Worm (Caenorhabditis elegans) whole organism, L4 larva: ENCODE data around the gene srh-293.

Experiments used
- D1046.2 ChIP-seq: fragments of 200-800 bp; sonication (Bioruptor generic); IDR thresholded peaks from 2 replicates; pipeline ENCODE4 v1.3.6; 2022; ENCODE audit warnings: missing genetic modification characterization, missing compliant biosample characterization
- F10B5.3 ChIP-seq: sonication (generic microtip); optimal IDR thresholded peaks from 2 replicates; lab custom pipeline; 2016; ENCODE audit warnings: mild to moderate bottlenecking, missing genetic modification characterization, missing compliant biosample characterization
- F26F4.8 ChIP-seq: fragments of 200-800 bp; sonication (Bioruptor generic); conservative IDR thresholded peaks from 2 replicates; pipeline ENCODE4 v1.3.6; 2022; ENCODE audit warnings: missing genetic modification characterization, missing compliant biosample characterization
- F37D6.2 ChIP-seq: sonication (generic microtip); optimal IDR thresholded peaks from 2 replicates; lab custom pipeline; 2016; ENCODE audit warnings: mild to moderate bottlenecking, missing genetic modification characterization, missing compliant biosample characterization
- T26A8.4 ChIP-seq: fragments of 200-800 bp; sonication (Bioruptor generic); IDR thresholded peaks from 2 replicates; pipeline ENCODE4 v1.3.6; 2022; ENCODE audit warnings: missing genetic modification characterization, missing compliant biosample characterization
- Y75B8A.6 ChIP-seq: fragments of 200-800 bp; sonication (Bioruptor generic); IDR thresholded peaks from 2 replicates; pipeline ENCODE4 v1.3.6; 2022; ENCODE audit warnings: missing genetic modification reagents, missing genetic modification characterization, missing compliant biosample characterization
- ama-1 ChIP-seq: fragments of 150-350 bp; optimal IDR thresholded peaks from 2 replicates; lab custom pipeline; 2014; ENCODE audit warnings: inconsistent platforms, mixed read lengths
- arid-1 ChIP-seq: fragments of 200-800 bp; sonication (Bioruptor generic); conservative IDR thresholded peaks from 2 replicates; pipeline ENCODE4 v1.3.6; 2022; ENCODE audit warnings: missing genetic modification reagents, missing genetic modification characterization, missing compliant biosample characterization
- ceh-44 ChIP-seq: fragments of 200-800 bp; sonication (Bioruptor generic); IDR thresholded peaks from 2 replicates; pipeline ENCODE4 v1.3.6; 2022; ENCODE audit warnings: missing genetic modification reagents, missing genetic modification characterization, missing compliant biosample characterization
- cey-2 ChIP-seq: sonication (generic microtip); optimal IDR thresholded peaks from 3 replicates; lab custom pipeline; 2017; ENCODE audit warnings: missing genetic modification characterization, mild to moderate bottlenecking, missing compliant biosample characterization, antibody characterized with exemption, borderline replicate concordance; ENCODE audit not compliant: insufficient read depth
- daf-19 ChIP-seq: fragments of 200-800 bp; sonication (Bioruptor generic); conservative IDR thresholded peaks from 2 replicates; pipeline ENCODE4 v1.3.6; 2022; ENCODE audit warnings: missing genetic modification characterization, missing compliant biosample characterization
- dmd-6 ChIP-seq: fragments of 200-800 bp; sonication (Bioruptor generic); IDR thresholded peaks from 2 replicates; pipeline ENCODE4 v1.3.6; 2022; ENCODE audit warnings: missing genetic modification reagents, missing genetic modification characterization, missing compliant biosample characterization
- dmd-8 ChIP-seq: fragments of 200-800 bp; sonication (Bioruptor generic); IDR thresholded peaks from 2 replicates; pipeline ENCODE4 v1.3.6; 2022; ENCODE audit warnings: missing genetic modification characterization, missing compliant biosample characterization
- dmd-9 ChIP-seq: fragments of 200-800 bp; sonication (Bioruptor generic); IDR thresholded peaks from 2 replicates; pipeline ENCODE4 v1.3.6; 2022; ENCODE audit warnings: missing genetic modification reagents, missing genetic modification characterization, missing compliant biosample characterization
- dpl-1 ChIP-seq: fragments of 150-350 bp; optimal IDR thresholded peaks from 2 replicates; lab custom pipeline; 2014; ENCODE audit warnings: missing biosample characterization, missing genetic modification reagents, missing genetic modification characterization
- dve-1 ChIP-seq: sonication (generic microtip); optimal IDR thresholded peaks from 2 replicates; lab custom pipeline; 2017; ENCODE audit warnings: antibody characterized with exemption, mild to moderate bottlenecking, missing genetic modification characterization, missing compliant biosample characterization; ENCODE audit not compliant: insufficient read depth
- egl-27 ChIP-seq: sonication (generic microtip); optimal IDR thresholded peaks from 3 replicates; lab custom pipeline; 2017; ENCODE audit warnings: missing biosample characterization, missing genetic modification reagents, missing genetic modification characterization
- madf-9 ChIP-seq: fragments of 200-800 bp; sonication (Bioruptor generic); conservative IDR thresholded peaks from 2 replicates; pipeline ENCODE4 v1.3.6; 2022; ENCODE audit warnings: missing genetic modification reagents, missing genetic modification characterization, missing compliant biosample characterization
- mdl-1 ChIP-seq, 2 experiments: fragments of 150-350 bp in 1 of 2; sonication (generic microtip) in 1 of 2; optimal IDR thresholded peaks; 2 replicates each; lab custom pipeline; 2014 to 2017; ENCODE audit warnings: missing biosample characterization in 2 of 2, missing genetic modification characterization in 2 of 2
- mep-1 ChIP-seq: fragments of 150-350 bp; sonication (generic microtip); optimal IDR thresholded peaks from 3 replicates; lab custom pipeline; 2014; ENCODE audit warnings: missing biosample characterization, missing genetic modification characterization
- nhr-11 ChIP-seq: fragments of 150-350 bp; optimal IDR thresholded peaks from 2 replicates; lab custom pipeline; 2014; ENCODE audit warnings: missing biosample characterization, missing genetic modification characterization
- nhr-111 ChIP-seq: fragments of 200-800 bp; sonication (Bioruptor generic); optimal IDR thresholded peaks from 2 replicates; lab custom pipeline; 2018; ENCODE audit warnings: mild to moderate bottlenecking, missing genetic modification characterization, missing compliant biosample characterization
- pqm-1 ChIP-seq: sonication (generic microtip); optimal IDR thresholded peaks from 2 replicates; lab custom pipeline; 2017; ENCODE audit warnings: missing biosample characterization, missing genetic modification characterization
- set-16 ChIP-seq: fragments of 200-800 bp; sonication (Bioruptor generic); IDR thresholded peaks from 2 replicates; pipeline ENCODE4 v1.3.6; 2022; ENCODE audit warnings: missing genetic modification reagents, missing genetic modification characterization, missing compliant biosample characterization
- snpc-1.2 ChIP-seq: fragments of 200-800 bp; sonication (Bioruptor generic); IDR thresholded peaks from 2 replicates; pipeline ENCODE4 v1.3.6; 2022; ENCODE audit warnings: missing genetic modification reagents, missing genetic modification characterization, missing compliant biosample characterization
- spr-1 ChIP-seq: sonication (generic microtip); optimal IDR thresholded peaks from 2 replicates; lab custom pipeline; 2016; ENCODE audit warnings: mild to moderate bottlenecking, missing genetic modification characterization, missing compliant biosample characterization
- spr-3 ChIP-seq: fragments of 200-800 bp; sonication (Bioruptor generic); optimal IDR thresholded peaks from 2 replicates; lab custom pipeline; 2018; ENCODE audit warnings: mild to moderate bottlenecking, missing genetic modification characterization, missing compliant biosample characterization
- unc-62 ChIP-seq, 3 experiments: fragments of 150-350 bp in 1 of 3; sonication (generic microtip); optimal IDR thresholded peaks in 2 of 3; peaks in 1 of 3; 1 replicate in 1 of 3; 2 replicates in 2 of 3; lab custom pipeline; 2014 to 2017; ENCODE audit warnings: missing biosample characterization in 3 of 3, missing genetic modification characterization in 3 of 3, missing genetic modification reagents in 3 of 3, missing genotype in 1 of 3
- vab-7 ChIP-seq: fragments of 200-800 bp; sonication (Bioruptor generic); IDR thresholded peaks from 2 replicates; pipeline ENCODE4 v1.3.6; 2022; ENCODE audit warnings: missing genetic modification reagents, missing genetic modification characterization, missing compliant biosample characterization
- zag-1 ChIP-seq: fragments of 150-350 bp; optimal IDR thresholded peaks from 2 replicates; lab custom pipeline; 2014; ENCODE audit warnings: missing biosample characterization, missing genetic modification characterization
- zfp-3 ChIP-seq: fragments of 200-800 bp; sonication (Bioruptor generic); conservative IDR thresholded peaks from 2 replicates; pipeline ENCODE4 v1.3.6; 2022; ENCODE audit warnings: missing genetic modification reagents, missing genetic modification characterization, missing compliant biosample characterization
- ztf-11 ChIP-seq: fragments of 150-350 bp; optimal IDR thresholded peaks from 2 replicates; lab custom pipeline; 2014; ENCODE audit warnings: missing biosample characterization, missing genetic modification characterization
- ztf-7 ChIP-seq: fragments of 150-350 bp; optimal IDR thresholded peaks from 2 replicates; lab custom pipeline; 2014; ENCODE audit warnings: missing biosample characterization, missing genetic modification characterization

Gene srh-293

ce11 chrV:15911848-15912247 lies 45.9 kb downstream of the srh-293 start, which contains the start of gene F35E8.6:
Gene F35E8.6 (plus strand): TSS chrV:15912148.
- no peak for TF ChIP-seq vab-7
- TF ChIP-seq zfp-3 (GFP tag; lab: Robert Waterston, UW), result no peak
- TF ChIP-seq cey-2 (tag; lab: Kevin White, UChicago), result no peak
- TF ChIP-seq dve-1 (tag; lab: Kevin White, UChicago), result no peak
- no peak for TF ChIP-seq daf-19
- no peak for TF ChIP-seq Y75B8A.6 (GFP tag; lab: Robert Waterston, UW)
- TF ChIP-seq mdl-1 (tag; optimal IDR thresholded peaks at IDR 0.05; lab: Kevin White, UChicago), result no peak
- no peak for TF ChIP-seq mep-1 (tag; lab: Kevin White, UChicago)
- no peak for TF ChIP-seq madf-9 (GFP tag; lab: Robert Waterston, UW)

ce11 chrV:15912677-15913076 lies 46.7 kb downstream of the srh-293 start:
- TF ChIP-seq ceh-44 (GFP tag; lab: Robert Waterston, UW) (no peak), set-16 (GFP tag; lab: Robert Waterston, UW) (peak; percentile 58)

- TF ChIP-seq T26A8.4 (GFP tag; lab: Robert Waterston, UW) (no peak), dpl-1 (no peak), ztf-11 (tag; lab: Kevin White, UChicago) (no peak), F37D6.2 (tag; lab: Kevin White, UChicago) (no peak), nhr-111 (GFP tag; lab: Kevin White, UChicago) (no peak), nhr-11 (tag; lab: Kevin White, UChicago) (no peak), ztf-7 (tag; lab: Kevin White, UChicago) (no peak), spr-1 (tag; lab: Kevin White, UChicago) (no peak), egl-27 (no peak), dmd-6 (GFP tag; lab: Robert Waterston, UW) (no peak), ceh-44 (GFP tag; lab: Robert Waterston, UW) (no peak), dve-1 (tag; lab: Kevin White, UChicago) (no peak), D1046.2 (no peak), ama-1 (no peak), Y75B8A.6 (GFP tag; lab: Robert Waterston, UW) (no peak), F26F4.8 (no peak), dmd-9 (no peak), F10B5.3 (tag; lab: Kevin White, UChicago) (no peak)
Measured at ce11 chrV:15913714-15914113, 47.8 kb downstream of the srh-293 start, which contains the start of gene F35E8.7. Gene F35E8.7 (plus strand): TSS chrV:15914014.

ce11 chrV:15914774-15915173 lies 48.8 kb downstream of the srh-293 start:
- TF ChIP-seq set-16 (GFP tag; lab: Robert Waterston, UW) (peak; percentile 57), snpc-1.2 (GFP tag; lab: Robert Waterston, UW) (no peak), dmd-8 (GFP tag; lab: Robert Waterston, UW) (0 out of 2 replicates have a peak, but pooled peaks have one; percentile 23)

ce11 chrV:15915307-15915706 lies 49.4 kb downstream of the srh-293 start:
- TF ChIP-seq arid-1 (GFP tag; lab: Robert Waterston, UW) (no peak), pqm-1 (tag; lab: Kevin White, UChicago) (no peak), spr-3 (GFP tag; lab: Kevin White, UChicago) (no peak), unc-62 (GFP tag; optimal IDR thresholded peaks at IDR 0.05 in 1 of 2; lab: Kevin White, UChicago) (peak in 1 of 2 experiments; percentile 92), unc-62 (tag; optimal IDR thresholded peaks at IDR 0.05; lab: Kevin White, UChicago) (no peak), nhr-111 (GFP tag; lab: Kevin White, UChicago) (no peak), zag-1 (tag; lab: Kevin White, UChicago) (no peak)
